Worm (Caenorhabditis elegans) whole organism, L2 larva: ENCODE data around the gene srx-74.

Source experiments
- Y55F3AM.14 ChIP-seq: fragments of 200-800 bp; sonication (Bioruptor generic); optimal IDR thresholded peaks from 2 replicates; lab custom pipeline; 2018; ENCODE audit warnings: mild to moderate bottlenecking, missing genetic modification characterization, missing compliant biosample characterization
- ZK546.5 ChIP-seq: sonication (generic microtip); optimal IDR thresholded peaks from 2 replicates; lab custom pipeline; 2017; ENCODE audit warnings: missing biosample characterization, missing genetic modification characterization
- ceh-16 ChIP-seq: fragments of 150-350 bp; optimal IDR thresholded peaks from 2 replicates; lab custom pipeline; 2014; ENCODE audit warnings: missing biosample characterization, missing genetic modification characterization
- dmd-4 ChIP-seq: sonication (generic microtip); optimal IDR thresholded peaks from 2 replicates; lab custom pipeline; 2017; ENCODE audit warnings: missing biosample characterization, missing genetic modification characterization
- fos-1 ChIP-seq: fragments of 150-350 bp; optimal IDR thresholded peaks from 2 replicates; lab custom pipeline; 2014; ENCODE audit warnings: missing biosample characterization, missing genetic modification characterization
- lin-11 ChIP-seq: fragments of 150-350 bp; sonication (generic microtip); optimal IDR thresholded peaks from 2 replicates; lab custom pipeline; 2014; ENCODE audit warnings: missing biosample characterization, missing genetic modification characterization, inconsistent platforms, mixed read lengths
- lsy-2 ChIP-seq, 2 experiments: fragments of 150-350 bp in 1 of 2; sonication (generic microtip) in 1 of 2; optimal IDR thresholded peaks; 2 replicates each; lab custom pipeline; 2014 to 2017; ENCODE audit warnings: missing biosample characterization in 2 of 2, missing genetic modification characterization in 2 of 2
- mab-5 ChIP-seq: fragments of 150-350 bp; optimal IDR thresholded peaks from 2 replicates; lab custom pipeline; 2014; ENCODE audit warnings: missing biosample characterization, missing genetic modification characterization
- mdl-1 ChIP-seq, 2 experiments: fragments of 150-350 bp in 1 of 2; sonication (generic microtip) in 1 of 2; optimal IDR thresholded peaks; 2 replicates each; lab custom pipeline; 2017; ENCODE audit warnings: missing biosample characterization in 2 of 2, missing genetic modification characterization in 2 of 2
- skn-1 ChIP-seq: sonication (generic microtip); optimal IDR thresholded peaks from 2 replicates; lab custom pipeline; 2017; ENCODE audit warnings: missing biosample characterization, missing genetic modification characterization
- snpc-4 ChIP-seq: fragments of 150-350 bp; optimal IDR thresholded peaks from 2 replicates; lab custom pipeline; 2014; ENCODE audit warnings: missing biosample characterization, missing genetic modification characterization
- unc-39 ChIP-seq: fragments of 150-350 bp; optimal IDR thresholded peaks from 2 replicates; lab custom pipeline; 2014; ENCODE audit warnings: missing biosample characterization, missing genetic modification characterization
- unc-62 ChIP-seq: fragments of 150-350 bp; optimal IDR thresholded peaks from 2 replicates; lab custom pipeline; 2014; ENCODE audit warnings: missing biosample characterization, missing genetic modification reagents, missing genetic modification characterization

DNA sequence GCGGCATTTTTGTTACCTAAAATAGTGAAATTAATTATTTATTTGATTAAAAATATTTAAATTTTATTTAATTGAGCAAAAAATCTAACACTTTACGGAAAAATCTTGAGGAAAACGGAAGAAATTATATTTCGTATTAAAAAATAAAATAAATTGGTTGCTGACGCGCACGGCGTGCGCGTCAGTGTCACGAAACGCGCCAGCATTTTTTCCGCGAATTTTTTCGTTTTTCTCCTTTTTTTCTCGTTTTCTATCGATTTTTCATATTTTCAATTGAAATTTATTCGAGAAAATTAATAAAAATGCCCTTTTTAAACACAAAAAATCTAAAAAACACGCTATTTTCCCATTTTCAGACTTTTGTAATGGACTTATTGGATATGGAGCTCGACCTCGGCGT is 46.5 kb downstream of the srx-74 start, which contains the start of the genes Y61A9LA.10 and F54D11.4:
- TF ChIP-seq skn-1 (tag; lab: Kevin White, UChicago) (no peak), unc-39 (tag; lab: Kevin White, UChicago) (no peak), dmd-4 (tag; lab: Kevin White, UChicago) (no peak), unc-62 (no peak), ZK546.5 (tag; lab: Kevin White, UChicago) (no peak), mab-5 (tag; lab: Kevin White, UChicago) (no peak), lin-11 (peak; percentile 41), ceh-16 (no peak), Y55F3AM.14 (GFP tag; lab: Kevin White, UChicago) (no peak), fos-1 (tag; lab: Kevin White, UChicago) (peak; percentile 20), snpc-4 (tag; lab: Kevin White, UChicago) (no peak), mdl-1 (tag; optimal IDR thresholded peaks at IDR 0.05; lab: Kevin White, UChicago) (no peak), lsy-2 (tag; optimal IDR thresholded peaks at IDR 0.05; lab: Kevin White, UChicago) (peak; percentile 67 to 83)
